Fruit fly (Drosophila melanogaster) whole organism, larva: ENCODE data around the gene w-cup.

Experiments used
- noc ChIP-seq: fragments of 200-800 bp; sonication (Bioruptor generic); optimal IDR thresholded peaks from 3 replicates; lab custom pipeline; 2019; ENCODE audit warnings: missing biosample characterization, mild to moderate bottlenecking, missing genetic modification characterization, moderate library complexity

Gene w-cup

dm6 chr2L:10577692-10578091, at the start of gene w-cup:
w-cup (minus strand) TSS chr2L:10577792.
- no peak for TF ChIP-seq noc (tag; lab: Kevin White, UChicago)

- TF ChIP-seq noc (tag; lab: Kevin White, UChicago), result no peak
These were observed 48.3 kb upstream of the w-cup start for dm6 chr2L:10625935-10626334.

- no peak for TF ChIP-seq noc (tag; lab: Kevin White, UChicago)
These were observed 39.2 kb upstream of the w-cup start for dm6 chr2L:10616767-10617166.

- TF ChIP-seq noc (tag; lab: Kevin White, UChicago), result no peak
These were observed 38.3 kb upstream of the w-cup start for dm6 chr2L:10615889-10616288.

DNA sequence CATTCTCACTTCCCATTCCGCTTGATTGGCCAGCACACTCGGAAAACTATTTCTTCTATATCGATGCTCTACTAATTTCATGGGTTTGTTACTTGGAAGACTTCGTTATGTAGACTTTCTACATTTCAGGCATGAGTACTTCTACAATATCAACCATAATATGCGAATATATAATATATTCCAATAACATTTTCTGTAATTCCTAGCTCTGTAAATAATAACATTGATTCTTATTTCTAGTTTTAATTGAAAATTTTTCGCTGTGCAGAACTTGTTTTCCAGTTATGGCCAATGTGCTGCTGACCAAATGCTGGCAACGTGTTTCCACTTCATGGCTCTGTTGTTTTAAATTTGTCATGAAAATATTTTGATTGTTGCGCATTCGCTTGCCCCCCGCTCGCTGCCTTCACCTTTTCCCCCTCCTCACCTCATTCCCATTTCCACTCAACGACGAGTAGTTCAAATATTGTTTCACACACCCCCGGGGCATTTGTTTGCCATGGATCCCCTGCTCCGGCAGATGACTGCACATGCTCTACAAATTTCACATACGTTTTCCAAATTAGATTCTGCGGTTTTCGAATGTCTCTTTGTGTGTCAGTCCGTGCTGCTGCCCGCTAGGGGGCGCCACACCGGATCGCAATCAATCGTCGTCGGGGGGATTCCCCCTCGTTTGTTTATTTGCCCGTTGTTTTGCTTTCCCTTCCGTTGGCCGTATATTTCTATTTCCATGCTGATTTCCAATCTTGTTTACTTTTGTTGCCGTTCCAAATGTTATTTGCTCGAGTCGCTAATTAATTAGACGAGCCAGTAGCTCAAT, 37.3 kb upstream of the w-cup start:
- TF ChIP-seq noc (tag; lab: Kevin White, UChicago), result no peak

DNA sequence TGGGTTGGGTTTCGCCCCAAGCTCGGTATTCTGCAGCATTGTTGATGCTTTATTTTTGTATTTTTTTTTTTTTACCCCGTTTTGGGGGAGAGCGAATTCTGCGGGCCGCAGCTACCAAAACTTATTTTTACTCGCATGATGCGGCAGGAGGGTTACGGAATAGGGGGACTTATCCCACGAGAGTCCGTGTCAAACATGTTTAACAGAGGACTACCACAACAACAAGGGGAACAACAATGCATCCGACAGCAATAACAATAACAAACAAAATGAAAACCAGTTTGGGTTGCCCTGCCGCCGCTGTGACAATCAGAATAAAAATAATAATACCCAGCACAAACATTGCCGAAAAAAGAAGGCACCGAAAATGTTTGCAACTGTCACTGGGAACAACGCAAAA, 35.5 kb upstream of the w-cup start:
- no peak for TF ChIP-seq noc (tag; lab: Kevin White, UChicago)

- TF ChIP-seq noc (tag; lab: Kevin White, UChicago), result no peak
These were observed 31.2 kb upstream of the w-cup start for dm6 chr2L:10608662-10609262.

DNA sequence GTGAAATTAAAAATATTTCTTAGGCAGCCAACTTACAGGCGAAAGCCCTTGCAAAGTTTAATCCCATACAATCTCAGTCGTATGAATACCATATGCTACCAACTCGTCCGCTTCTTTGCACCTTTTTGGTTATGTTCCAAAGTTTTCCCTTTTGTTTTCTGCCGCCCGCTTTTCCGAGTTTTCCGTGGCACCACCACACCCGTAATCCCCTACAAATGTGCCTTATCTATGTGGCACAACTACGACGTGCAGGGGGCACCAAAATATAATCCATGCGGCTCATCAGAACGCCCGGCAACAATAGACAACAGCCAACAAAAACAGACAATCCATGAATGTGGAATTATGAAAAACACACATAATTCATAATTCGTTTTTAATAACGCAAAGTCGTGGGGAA, 30.1 kb upstream of the w-cup start:
- no peak for TF ChIP-seq noc (tag; lab: Kevin White, UChicago)

dm6 chr2L:10603604-10604003, 26.0 kb upstream of the w-cup start:
- TF ChIP-seq noc (tag; lab: Kevin White, UChicago), result no peak

DNA sequence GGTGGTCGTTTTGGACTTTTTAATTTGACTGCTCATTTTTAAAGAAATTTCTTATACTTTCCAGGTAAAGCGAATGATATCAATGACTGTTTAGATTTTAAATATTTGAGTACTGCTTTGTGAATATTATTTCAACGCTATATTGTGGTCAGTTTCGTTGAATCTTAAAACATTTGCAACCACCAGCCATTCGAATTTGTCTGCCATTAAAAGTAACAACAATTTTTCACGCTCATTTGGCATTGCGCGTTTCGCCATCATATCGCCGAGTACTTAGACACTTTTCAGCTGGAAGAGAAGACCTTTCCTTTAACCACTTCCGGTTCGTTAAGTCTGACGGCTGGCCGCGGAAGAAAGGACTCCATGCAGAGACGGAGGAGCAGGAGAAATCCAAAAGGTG, 4.0 kb upstream of the w-cup start, which contains the start of gene CG34161:
TSS of gene CG34161 (minus strand) at position 101 of the 400 bp plus-strand sequence.
- no peak for TF ChIP-seq noc (tag; lab: Kevin White, UChicago)

dm6 chr2L:10579453-10579852, 1.9 kb upstream of the w-cup start, which contains the start of gene CG34160:
CG34160 (plus strand) TSS chr2L:10579753.
- TF ChIP-seq noc (tag; lab: Kevin White, UChicago), result no peak

dm6 chr2L:10566955-10567354, 10.6 kb downstream of the w-cup start, which contains the start of gene CG6138:
CG6138 (plus strand) TSS chr2L:10567255.
- TF ChIP-seq noc (tag; lab: Kevin White, UChicago), result no peak

DNA sequence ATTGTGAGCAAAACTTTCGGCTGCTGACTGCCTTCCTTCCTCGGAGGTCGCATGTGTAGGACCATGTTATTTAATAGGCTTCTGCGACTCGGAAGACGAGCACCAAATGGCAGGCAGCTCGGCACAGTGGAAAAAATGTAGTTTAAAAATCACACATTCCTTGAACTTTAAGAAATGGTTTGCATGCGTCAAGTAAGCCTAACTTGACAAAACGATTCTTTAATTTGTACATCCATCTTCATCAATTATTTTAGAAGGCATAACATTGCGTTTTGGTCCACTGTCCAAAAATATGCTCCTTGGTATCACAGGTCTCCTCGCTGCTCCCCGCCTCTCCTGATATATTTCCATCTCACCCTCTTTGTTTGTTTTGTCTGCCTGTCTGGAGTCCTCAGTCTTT, 11.9 kb downstream of the w-cup start:
- no peak for TF ChIP-seq noc (tag; lab: Kevin White, UChicago)

DNA sequence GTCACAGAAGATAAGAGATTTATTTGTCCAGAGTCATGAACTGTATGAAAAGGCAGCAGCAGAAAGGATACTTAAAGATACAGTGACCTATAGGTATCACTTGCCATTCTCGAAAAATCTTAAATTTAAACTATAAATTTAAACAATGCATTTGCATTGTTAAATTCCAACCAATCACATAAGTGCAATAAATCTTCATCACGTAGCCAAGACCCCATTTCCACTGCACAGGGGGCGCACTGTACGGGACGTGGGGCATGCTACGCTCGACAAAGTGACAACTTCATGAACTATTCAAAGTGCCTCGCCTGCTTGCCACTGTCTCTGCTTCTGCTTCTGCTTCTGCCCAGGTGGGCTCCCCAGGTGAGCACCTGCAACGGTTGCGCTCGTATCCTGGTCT, 22.3 kb downstream of the w-cup start:
- TF ChIP-seq noc (tag; lab: Kevin White, UChicago), result no peak

- TF ChIP-seq noc (tag; lab: Kevin White, UChicago), result no peak
These were observed 22.9 kb downstream of the w-cup start for dm6 chr2L:10554676-10555075.

DNA sequence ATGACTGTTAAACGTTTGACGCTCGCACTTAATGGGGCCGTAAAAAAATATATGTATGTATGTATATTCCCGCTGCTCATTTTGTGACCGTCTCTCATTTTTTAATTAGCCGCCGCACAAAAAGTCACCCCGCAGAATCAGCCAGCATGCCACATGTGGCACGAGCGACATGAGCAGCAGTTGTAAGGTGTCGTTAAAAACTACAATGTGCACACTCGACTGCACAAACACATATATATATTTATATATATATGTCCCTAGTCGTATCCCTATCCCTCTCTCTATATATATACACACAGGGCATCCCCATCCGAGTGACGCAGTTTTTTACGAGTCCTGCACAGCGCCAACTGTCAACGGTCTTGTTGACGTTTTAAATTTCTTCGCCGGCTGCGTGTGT, 23.9 kb downstream of the w-cup start:
- no peak for TF ChIP-seq noc (tag; lab: Kevin White, UChicago)

DNA sequence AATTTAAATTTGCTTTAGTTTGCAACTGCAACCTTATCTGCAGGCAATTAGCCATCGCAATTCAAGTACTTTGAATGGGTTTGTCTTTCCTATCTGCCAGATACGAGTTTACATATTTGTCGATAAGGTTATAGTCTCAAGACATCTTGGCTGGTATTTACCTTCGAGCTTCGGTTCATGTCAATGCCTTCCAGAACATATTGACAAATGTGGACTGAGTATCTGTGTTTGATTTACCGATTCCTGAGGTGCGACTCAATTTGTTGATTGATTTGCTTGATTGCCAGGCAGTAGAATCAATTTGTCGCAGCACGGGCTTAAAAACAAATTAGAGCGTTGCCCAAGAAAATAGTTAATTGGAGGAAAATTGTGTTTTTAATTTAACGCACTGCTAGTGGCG, 24.8 kb downstream of the w-cup start:
- no peak for TF ChIP-seq noc (tag; lab: Kevin White, UChicago)
